Fruit fly (Drosophila melanogaster) whole organism, larva: ENCODE measurements around the gene CG13042.

Experiments
- noc ChIP-seq: fragments of 200-800 bp; sonication (Bioruptor generic); optimal IDR thresholded peaks from 3 replicates; lab custom pipeline; 2019; ENCODE audit warnings: missing biosample characterization, mild to moderate bottlenecking, missing genetic modification characterization, moderate library complexity

The CG13042 gene

DNA sequence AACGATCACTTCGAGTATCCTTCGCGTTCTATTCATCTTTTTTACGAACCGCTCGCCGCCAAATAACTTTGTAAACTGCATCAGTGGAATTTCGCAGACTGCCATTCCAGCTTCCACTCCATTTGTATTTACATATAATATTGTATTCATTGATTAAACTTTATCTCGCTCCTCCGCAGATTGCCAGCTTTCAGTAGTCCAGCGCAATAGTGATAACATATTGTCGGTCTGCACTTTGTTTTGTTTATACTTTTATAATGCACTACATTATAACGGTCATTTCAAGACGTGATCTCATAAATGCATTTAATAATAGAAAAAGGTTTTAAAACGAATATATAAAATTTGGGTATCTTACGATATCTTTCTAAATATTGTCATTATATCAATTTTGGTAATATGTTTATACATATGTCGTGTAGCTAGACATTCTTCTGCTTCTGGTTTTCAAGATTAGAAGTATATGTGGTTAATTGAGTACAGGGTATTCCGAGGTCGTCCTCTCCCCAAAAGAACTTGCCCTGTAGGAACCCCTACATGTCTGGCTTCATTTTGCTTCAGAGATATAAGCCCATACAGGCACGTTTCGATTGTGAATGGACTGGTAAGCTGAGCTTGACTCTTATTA, 40.1 kb downstream of the CG13042 start, which contains the start of gene CG4950:
Gene CG4950, minus strand, starts transcription at position 51 of the 628 bp plus-strand sequence.
- no peak for TF ChIP-seq noc

DNA sequence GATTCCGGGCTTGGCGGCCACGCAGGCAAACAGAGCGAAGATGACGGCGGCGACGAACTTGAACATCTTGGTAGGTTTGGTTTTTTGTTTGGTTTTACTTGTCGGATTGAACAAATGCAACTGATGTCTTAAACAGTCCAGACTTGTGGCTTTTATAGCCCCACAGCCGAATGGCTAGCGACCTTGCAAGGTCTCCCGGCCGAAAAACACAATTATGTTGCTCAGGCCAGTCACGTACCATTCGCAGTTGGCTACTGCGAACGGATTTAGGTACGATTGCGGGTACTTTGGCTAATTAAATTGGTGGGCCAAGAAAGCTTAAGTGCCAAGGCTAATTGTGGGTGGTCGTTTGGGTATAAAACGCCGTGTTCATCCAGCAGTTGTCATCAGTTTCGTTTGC, 43.3 kb downstream of the CG13042 start, which contains the start of the genes CG13051 and CG13069:
Gene CG13051, minus strand, starts transcription at position 101 of the 400 bp plus-strand sequence.
Gene CG13069, plus strand, starts transcription at position 386 of the 400 bp plus-strand sequence.
- no peak for TF ChIP-seq noc

DNA sequence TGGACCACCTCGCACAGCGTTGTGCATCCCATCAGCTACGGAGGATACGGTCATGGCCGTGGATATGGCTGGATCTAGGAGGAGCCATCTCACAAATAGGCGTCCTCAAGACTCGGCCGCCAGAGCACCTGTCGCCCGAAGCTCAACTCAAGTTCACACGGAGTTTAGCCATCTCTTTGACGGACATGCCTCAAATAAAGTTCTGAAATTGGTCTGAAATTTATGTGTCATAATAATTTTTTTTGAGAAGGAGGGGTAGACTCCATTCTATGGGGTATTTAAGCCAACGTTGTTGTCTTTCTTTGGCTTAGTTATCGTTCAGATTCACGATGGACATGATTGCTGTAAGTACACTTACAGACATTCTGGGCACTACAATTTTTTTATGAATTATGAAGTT, 45.2 kb downstream of the CG13042 start, which contains the start of gene CG13070:
Gene CG13070, plus strand, starts transcription at position 301 of the 400 bp plus-strand sequence.
- no peak for TF ChIP-seq noc

DNA sequence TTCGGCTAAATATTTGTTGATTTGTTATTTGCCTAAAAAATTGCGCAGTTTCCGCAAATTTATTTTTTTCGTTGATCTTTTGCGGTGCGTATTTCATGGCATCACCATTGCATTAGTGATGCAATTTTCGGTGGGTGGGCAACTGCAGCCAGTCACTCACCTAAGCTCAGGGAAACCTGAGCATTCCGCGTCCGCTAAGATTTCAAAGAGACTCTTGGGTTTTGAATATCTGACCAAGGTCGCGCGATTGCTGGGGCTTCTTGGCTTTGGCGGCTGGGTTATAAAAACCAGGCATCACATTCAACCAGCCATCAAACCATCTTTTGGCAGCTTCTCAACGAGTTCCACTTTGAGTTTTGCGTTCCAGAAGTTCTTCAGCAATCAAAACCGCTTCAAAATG, 45.8 kb downstream of the CG13042 start, which contains the start of gene CG13071:
Gene CG13071, plus strand, starts transcription at position 301 of the 400 bp plus-strand sequence.
- TF ChIP-seq noc = no peak

DNA sequence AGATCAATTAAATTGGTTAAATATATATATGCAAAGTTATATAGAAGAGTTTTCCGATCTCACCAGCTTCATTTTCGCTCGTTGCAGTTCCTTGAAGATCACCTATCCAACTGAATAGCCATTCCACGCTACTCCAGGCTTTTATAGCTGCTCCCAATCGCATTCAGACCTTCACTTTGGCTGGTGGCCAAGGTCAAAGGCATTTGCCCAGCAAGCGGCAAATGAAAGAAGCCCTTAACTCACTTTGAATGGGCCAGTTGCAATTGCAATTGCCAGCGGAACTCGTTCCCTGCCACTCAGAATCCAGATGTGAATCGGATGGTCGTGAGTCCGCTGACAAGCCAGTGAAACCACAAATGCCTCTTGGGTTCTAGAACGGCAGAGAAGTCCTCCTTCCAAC, 46.8 kb downstream of the CG13042 start, which contains the start of gene CG34247:
Gene CG34247, minus strand, starts transcription at position 101 of the 400 bp plus-strand sequence.
- no peak for TF ChIP-seq noc

DNA sequence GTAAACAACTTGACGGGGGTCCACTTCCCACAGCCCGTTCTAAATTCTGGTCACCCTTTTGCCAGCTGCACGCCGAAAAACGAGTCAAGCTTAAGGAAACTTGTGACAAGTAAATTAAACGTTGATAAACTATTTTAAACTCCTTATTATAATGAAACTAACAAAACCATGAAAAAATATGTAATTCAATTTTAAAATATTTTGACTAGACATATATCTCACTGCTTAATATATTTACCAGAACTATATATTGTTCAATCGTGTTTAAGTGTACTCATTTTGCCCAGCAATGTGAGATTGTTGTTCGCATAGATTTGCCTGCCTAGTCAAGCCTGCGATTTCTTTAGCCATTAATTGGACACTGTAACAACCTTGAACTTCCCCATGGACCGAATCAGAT, 48.7 kb downstream of the CG13042 start, which contains the start of gene CG13053:
Gene CG13053, minus strand, starts transcription at position 171 of the 400 bp plus-strand sequence.
- TF ChIP-seq noc = no peak
